Fruit fly (Drosophila melanogaster) Kc167 (cell line): ENCODE data around the gene Ibf2.

Experiments
- Myc ChIP-seq: fragments of >200 bp; optimal IDR thresholded peaks from 2 replicates; lab custom pipeline; 2017; ENCODE audit warnings: missing external identifiers
- Sin3A ChIP-seq: fragments of >200 bp; optimal IDR thresholded peaks from 2 replicates; lab custom pipeline; 2018; ENCODE audit warnings: missing external identifiers
- h ChIP-seq: fragments of >200 bp; optimal IDR thresholded peaks from 3 replicates; lab custom pipeline; 2018; ENCODE audit warnings: missing external identifiers
- insv ChIP-seq: fragments of >200 bp; optimal IDR thresholded peaks from 3 replicates; lab custom pipeline; 2018; ENCODE audit warnings: missing external identifiers
- psq ChIP-seq: fragments of >200 bp; optimal IDR thresholded peaks from 2 replicates; lab custom pipeline; 2017; ENCODE audit warnings: missing external identifiers
- ttk ChIP-seq: sonication (Bioruptor generic); optimal IDR thresholded peaks from 2 replicates; lab custom pipeline; 2017; ENCODE audit warnings: missing external identifiers

The Ibf2 gene

DNA sequence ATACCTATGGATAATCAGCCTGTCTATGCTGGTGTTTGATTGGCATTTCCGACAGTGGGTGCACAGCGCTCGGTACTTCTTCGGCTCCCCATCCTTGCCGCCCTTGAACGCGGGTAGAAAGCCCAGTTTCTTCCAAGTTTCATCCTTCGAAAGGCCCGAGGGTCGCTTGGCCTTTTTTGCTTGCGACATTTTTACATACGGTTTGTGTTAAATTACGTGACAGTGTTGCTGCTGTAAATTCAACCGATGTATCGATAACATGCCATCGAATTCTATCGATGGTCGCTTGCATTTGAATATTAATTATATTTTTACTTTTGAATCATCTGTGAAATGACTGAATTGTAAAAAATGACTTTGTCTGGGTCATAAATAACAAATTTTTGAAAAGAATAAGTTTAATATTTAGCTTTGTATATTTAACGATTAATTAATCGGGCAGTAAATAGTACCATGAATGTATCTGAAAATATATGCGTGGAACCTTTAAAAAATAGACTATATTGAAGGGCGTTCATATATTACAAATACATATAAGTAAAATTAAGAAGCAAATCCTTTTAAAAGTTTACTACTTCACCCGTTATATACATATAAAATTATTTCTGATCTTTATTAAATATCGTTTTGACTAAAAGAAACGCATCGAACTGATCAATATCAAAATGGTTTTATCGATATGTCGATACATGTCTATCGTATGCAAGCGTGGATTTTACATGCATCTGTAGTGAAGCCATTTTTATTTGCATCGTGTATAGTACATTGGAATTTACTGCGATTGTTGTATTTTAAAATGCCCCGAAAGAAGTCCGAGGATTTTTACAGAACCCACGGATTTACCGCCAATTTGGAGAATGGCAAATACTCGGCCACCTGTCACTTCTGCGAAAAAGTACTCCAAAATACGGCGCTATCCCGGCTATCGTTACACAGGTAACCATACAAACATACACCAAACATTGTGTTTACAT lies at the start of gene Ibf2, which contains the start of gene Ibf1:
Ibf2 (minus strand) TSS at position 250 of the 974 bp plus-strand sequence.
Ibf1 (plus strand) TSS at position 713 of the 974 bp plus-strand sequence.
- TF ChIP-seq psq (lab: Kevin White, UChicago) (no peak), ttk (no peak), h (lab: Kevin White, UChicago) (no peak)

DNA sequence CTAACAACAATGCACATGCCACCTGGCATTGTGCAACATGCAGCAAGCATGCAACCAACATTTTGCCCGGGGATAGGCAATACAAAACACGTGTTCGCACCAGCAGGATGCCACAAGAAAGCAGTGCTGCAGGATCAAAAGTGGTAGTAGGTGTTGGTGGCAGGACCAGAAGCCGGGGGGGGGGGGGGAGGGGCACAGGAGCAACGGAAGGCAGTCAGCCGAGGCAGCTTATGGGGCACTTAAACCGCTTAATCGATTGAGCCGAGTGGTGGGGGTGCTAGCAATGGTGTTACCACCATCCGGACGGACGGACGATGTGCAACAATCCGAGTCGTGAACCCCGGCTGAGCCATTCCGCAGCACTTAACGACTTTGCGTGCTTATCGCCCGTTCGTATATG lies 38.9 kb upstream of the Ibf2 start:
- no peak for TF ChIP-seq ttk
- no peak for TF ChIP-seq Sin3A (lab: Kevin White, UChicago)
- TF ChIP-seq psq (lab: Kevin White, UChicago): no peak
- no peak for TF ChIP-seq Myc
- no peak for TF ChIP-seq h (lab: Kevin White, UChicago)
- TF ChIP-seq insv (lab: Kevin White, UChicago): no peak

DNA sequence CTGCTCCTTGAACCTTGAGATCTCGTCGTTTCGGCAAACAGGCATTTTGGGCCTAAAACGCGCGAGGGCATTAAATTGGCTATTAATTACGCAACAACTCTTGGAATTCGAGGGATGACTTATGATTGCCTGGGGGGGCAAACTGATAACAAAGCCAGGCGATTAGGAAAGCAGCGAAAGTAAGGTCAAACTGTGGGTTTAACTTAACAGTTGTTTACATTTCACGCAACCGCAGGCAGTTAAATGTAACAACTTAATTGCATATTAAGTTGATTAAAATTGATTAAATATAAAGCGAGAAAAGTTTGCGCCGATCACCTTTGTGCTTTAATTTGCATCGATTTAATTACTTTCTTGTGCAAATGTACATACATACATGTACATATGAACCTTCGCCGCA lies 29.4 kb upstream of the Ibf2 start:
- no peak for TF ChIP-seq Sin3A (lab: Kevin White, UChicago)
- TF ChIP-seq ttk: no peak
- TF ChIP-seq Myc: no peak
- TF ChIP-seq psq (lab: Kevin White, UChicago): no peak
- no peak for TF ChIP-seq h (lab: Kevin White, UChicago)
- no peak for TF ChIP-seq insv (lab: Kevin White, UChicago)

DNA sequence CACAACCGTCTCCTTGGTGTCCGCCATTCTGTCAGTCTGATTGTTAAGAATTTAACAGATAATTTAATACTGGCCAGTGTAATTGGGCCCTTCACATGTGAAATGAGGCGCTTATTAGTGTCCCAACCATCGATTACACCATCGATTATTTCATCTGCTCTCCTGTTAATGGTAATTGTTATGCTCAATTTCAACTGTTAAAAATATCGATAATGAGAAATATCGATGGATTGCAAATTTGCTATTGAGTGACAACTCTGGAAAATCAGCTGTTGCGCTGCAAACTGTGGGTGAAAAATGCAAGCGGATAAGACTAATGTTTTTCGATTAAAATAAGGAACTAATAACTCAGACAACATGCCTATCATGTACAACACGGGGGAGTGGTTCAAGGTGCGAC lies 8.5 kb upstream of the Ibf2 start, which contains the start of the genes TrpRS and Vps16A:
TrpRS (minus strand) TSS at position 140 of the 400 bp plus-strand sequence.
Vps16A (plus strand) TSS at position 255 of the 400 bp plus-strand sequence.
- TF ChIP-seq Sin3A (lab: Kevin White, UChicago) (no peak), ttk (no peak), insv (lab: Kevin White, UChicago) (no peak), Myc (no peak), psq (lab: Kevin White, UChicago) (no peak), h (lab: Kevin White, UChicago) (no peak)

DNA sequence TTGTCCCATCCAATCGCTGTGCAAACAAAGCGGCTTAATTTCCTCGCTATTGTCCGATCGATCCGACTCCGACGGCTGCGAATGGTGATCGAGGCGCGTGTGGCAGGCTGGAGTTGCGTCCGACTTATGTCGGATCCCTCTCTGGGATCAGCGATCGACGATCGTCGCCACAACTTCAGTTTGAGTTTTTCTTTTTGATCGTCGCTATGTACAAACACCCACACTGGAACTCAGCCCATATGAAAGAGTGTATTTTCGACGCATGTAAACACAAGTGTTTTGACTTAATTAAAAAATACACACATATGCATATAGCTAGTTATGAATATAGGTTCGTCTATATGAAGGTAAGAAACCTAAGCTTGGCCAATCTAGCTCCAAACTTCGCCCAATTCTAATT lies 5.7 kb upstream of the Ibf2 start, which contains the start of gene sage:
sage (minus strand) TSS at position 101 of the 400 bp plus-strand sequence.
- TF ChIP-seq Myc (no peak), insv (lab: Kevin White, UChicago) (no peak), psq (lab: Kevin White, UChicago) (no peak), h (lab: Kevin White, UChicago) (no peak), ttk (no peak), Sin3A (lab: Kevin White, UChicago) (no peak)

DNA sequence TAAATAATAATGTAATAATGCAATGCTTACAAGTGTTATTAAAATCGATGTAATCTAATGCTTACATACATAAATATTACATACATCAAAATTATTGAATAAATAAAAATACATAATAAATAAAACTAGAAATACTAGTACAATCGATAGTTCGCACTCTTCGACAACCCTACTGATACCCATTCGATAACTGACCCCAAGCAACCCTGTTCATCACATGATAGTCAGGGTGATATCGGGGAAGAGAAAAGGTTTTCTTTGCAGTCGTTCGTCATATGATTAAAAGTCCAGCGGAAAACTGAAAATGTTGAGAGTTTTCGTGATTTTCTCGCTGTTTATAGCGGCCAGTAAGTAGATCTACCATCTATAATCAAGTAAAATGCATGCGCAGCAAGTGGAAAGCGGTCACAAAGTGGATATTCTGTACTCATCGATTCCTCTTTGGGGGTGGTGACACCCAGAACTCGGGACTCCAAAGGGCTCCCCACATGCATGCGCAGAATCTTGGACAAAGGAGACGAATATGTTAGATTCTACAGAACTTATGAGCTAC lies 2.2 kb upstream of the Ibf2 start, which contains the start of gene ATP6AP2:
ATP6AP2 (plus strand) TSS at position 218 of the 553 bp plus-strand sequence.
- TF ChIP-seq Myc (no peak), Sin3A (lab: Kevin White, UChicago) (no peak), psq (lab: Kevin White, UChicago) (no peak), h (lab: Kevin White, UChicago) (no peak), ttk (no peak), insv (lab: Kevin White, UChicago) (no peak)

DNA sequence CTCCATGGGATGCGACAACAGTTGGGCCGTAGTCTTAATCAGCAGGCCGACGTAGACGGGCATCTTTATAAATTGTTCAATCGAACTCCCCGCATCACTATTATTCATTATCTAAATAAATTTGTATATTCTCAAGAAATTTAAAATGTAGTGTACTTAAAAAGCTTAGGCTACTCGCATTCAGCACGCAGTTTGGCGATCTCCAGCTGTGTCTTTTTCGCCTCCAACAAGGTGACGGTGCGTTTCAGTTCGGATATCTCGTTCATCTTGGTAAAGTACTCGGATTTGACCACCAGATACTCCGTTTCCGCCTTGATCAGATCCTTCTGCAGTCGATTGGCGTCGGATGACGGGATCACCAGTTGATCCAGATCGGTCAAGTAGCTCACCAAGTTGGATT lies 685 bp downstream of the Ibf2 start, which contains the start of gene CG16736:
CG16736 (minus strand) TSS at position 101 of the 400 bp plus-strand sequence.
- TF ChIP-seq Sin3A (lab: Kevin White, UChicago) (no peak), insv (lab: Kevin White, UChicago) (no peak), psq (lab: Kevin White, UChicago) (no peak), h (lab: Kevin White, UChicago) (no peak), Myc (no peak), ttk (no peak)

DNA sequence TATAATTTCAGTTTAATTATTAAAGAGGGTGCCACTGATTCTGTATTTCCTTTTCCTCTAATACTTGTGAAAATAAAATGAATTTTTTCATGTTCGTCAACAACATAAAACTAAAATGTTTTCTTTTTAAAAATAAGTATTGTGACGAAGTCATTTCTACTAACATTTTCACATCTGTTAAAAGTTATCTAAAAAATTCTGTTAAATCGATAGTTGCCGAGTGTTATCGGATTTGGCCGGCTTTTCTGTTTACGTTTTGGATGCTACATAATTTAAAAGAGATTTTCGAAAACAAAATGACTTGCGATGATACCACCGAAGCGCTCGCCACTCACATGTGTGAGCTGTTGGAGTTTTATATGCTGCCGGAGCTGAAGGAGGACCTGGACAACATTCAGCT lies 3.5 kb downstream of the Ibf2 start, which contains the start of gene CG16734:
CG16734 (plus strand) TSS at position 255 of the 400 bp plus-strand sequence.
- TF ChIP-seq Myc: no peak
- TF ChIP-seq ttk: no peak
- no peak for TF ChIP-seq h (lab: Kevin White, UChicago)
- TF ChIP-seq Sin3A (lab: Kevin White, UChicago): no peak
- TF ChIP-seq psq (lab: Kevin White, UChicago): no peak
- no peak for TF ChIP-seq insv (lab: Kevin White, UChicago)

DNA sequence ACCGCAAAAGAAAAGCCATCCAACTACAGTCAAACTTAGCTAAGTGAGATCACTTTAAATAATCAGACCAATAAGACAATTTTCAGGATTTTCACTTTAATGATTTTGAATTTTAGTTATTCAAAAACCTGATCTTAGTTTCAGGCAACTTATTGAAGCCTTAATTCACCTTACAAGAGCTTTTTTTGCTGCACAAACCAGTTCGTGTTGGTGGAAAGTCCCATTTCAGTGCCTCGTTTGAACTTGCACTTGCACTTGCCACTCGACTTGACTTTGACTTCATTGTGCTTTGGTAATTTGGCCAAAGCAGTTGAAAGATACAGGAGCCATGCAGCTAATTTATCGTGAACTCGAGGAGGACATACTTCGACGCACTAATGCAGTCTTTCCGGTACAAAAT lies 6.8 kb downstream of the Ibf2 start, which contains the start of gene St2:
St2 (plus strand) TSS at position 301 of the 400 bp plus-strand sequence.
- TF ChIP-seq ttk (no peak), psq (lab: Kevin White, UChicago) (no peak), Sin3A (lab: Kevin White, UChicago) (no peak), Myc (no peak), insv (lab: Kevin White, UChicago) (no peak), h (lab: Kevin White, UChicago) (no peak)

DNA sequence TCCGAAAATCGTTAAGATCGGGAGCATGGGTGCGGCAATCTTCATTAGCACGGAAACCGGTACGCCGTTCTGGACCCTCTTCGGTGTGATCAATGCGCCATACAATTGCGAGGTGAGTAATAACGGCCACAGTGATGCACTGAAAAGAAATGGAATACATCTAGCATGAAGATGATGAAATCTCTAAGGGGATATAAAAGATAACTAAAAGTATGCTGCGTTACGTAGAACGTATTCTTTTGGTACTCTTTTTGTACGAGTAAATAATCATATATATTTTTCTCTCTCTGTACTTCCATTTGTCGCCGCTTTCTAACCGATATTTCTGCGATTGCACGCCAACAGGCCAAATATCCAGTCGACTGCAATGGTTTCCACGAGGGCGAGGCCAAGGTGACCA lies 7.4 kb downstream of the Ibf2 start:
- TF ChIP-seq h (lab: Kevin White, UChicago) (no peak), insv (lab: Kevin White, UChicago) (no peak), Myc (no peak), Sin3A (lab: Kevin White, UChicago) (no peak), psq (lab: Kevin White, UChicago) (no peak), ttk (no peak)

DNA sequence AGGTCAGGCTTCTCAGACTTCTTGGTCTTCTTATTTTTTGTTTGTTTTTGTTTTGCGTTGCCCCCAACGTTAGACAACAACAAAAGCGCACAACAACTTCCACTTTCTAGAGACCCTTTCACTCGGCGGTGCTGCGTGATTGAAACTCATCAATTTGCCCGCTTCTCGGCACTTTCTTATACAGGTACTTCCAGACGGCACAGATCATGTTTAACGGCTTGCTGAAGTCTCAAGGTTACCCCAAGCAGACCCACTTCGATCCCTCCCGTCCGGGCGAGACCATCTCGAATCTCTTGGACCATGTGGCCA lies 8.6 kb downstream of the Ibf2 start:
- TF ChIP-seq Sin3A (lab: Kevin White, UChicago): no peak
- no peak for TF ChIP-seq h (lab: Kevin White, UChicago)
- TF ChIP-seq Myc: no peak
- TF ChIP-seq insv (lab: Kevin White, UChicago): no peak
- no peak for TF ChIP-seq psq (lab: Kevin White, UChicago)
- TF ChIP-seq ttk: no peak
